Fruit fly (Drosophila melanogaster) whole organism, prepupa: ENCODE measurements around the gene slow.

Experiments
- Blimp-1 ChIP-seq: fragments of 200-800 bp; sonication (Bioruptor generic); optimal IDR thresholded peaks from 3 replicates; lab custom pipeline; 2017; ENCODE audit warnings: missing biosample characterization, missing genetic modification characterization, mild to moderate bottlenecking, moderate library complexity, missing genetic modification reagents
- Eip78C ChIP-seq: fragments of 200-800 bp; sonication (Bioruptor generic); peaks from one replicate; lab custom pipeline; 2016; ENCODE audit warnings: missing biosample characterization, missing genetic modification characterization
- Eip93F ChIP-seq: fragments of 200-800 bp; sonication (Bioruptor generic); optimal IDR thresholded peaks from 2 replicates; lab custom pipeline; 2016; ENCODE audit warnings: missing biosample characterization, mild to moderate bottlenecking, missing genetic modification characterization
- Met ChIP-seq: fragments of 200-800 bp; sonication (Bioruptor generic); optimal IDR thresholded peaks from 3 replicates; lab custom pipeline; 2016; ENCODE audit warnings: missing biosample characterization, missing genetic modification characterization
- Smox ChIP-seq: fragments of 200-800 bp; sonication (Bioruptor generic); optimal IDR thresholded peaks from 3 replicates; lab custom pipeline; 2016; ENCODE audit warnings: missing biosample characterization, missing genetic modification characterization
- Sox102F ChIP-seq: fragments of 200-800 bp; sonication (Bioruptor generic); optimal IDR thresholded peaks from 2 replicates; lab custom pipeline; 2016; ENCODE audit warnings: missing biosample characterization, mild to moderate bottlenecking, missing genetic modification characterization

- TF ChIP-seq Smox (GFP tag; lab: Kevin White, UChicago) (no peak), Eip93F (GFP tag; lab: Kevin White, UChicago) (no peak), Eip78C (no peak), Blimp-1 (GFP tag; lab: Kevin White, UChicago) (no peak), Sox102F (GFP tag; lab: Kevin White, UChicago) (no peak), Met (GFP tag; lab: Kevin White, UChicago) (no peak)
Measured at dm6 chr3L:4426581-4426980, 42.3 kb downstream of the slow start.
